Fruit fly (Drosophila melanogaster) Kc167 (cell line): ENCODE results near the gene CG43736.

Experiments used
- h ChIP-seq: fragments of >200 bp; optimal IDR thresholded peaks from 3 replicates; lab custom pipeline; 2018; ENCODE audit warnings: missing external identifiers
- insv ChIP-seq: fragments of >200 bp; optimal IDR thresholded peaks from 3 replicates; lab custom pipeline; 2018; ENCODE audit warnings: missing external identifiers
- ttk ChIP-seq: sonication (Bioruptor generic); optimal IDR thresholded peaks from 2 replicates; lab custom pipeline; 2017; ENCODE audit warnings: missing external identifiers

DNA sequence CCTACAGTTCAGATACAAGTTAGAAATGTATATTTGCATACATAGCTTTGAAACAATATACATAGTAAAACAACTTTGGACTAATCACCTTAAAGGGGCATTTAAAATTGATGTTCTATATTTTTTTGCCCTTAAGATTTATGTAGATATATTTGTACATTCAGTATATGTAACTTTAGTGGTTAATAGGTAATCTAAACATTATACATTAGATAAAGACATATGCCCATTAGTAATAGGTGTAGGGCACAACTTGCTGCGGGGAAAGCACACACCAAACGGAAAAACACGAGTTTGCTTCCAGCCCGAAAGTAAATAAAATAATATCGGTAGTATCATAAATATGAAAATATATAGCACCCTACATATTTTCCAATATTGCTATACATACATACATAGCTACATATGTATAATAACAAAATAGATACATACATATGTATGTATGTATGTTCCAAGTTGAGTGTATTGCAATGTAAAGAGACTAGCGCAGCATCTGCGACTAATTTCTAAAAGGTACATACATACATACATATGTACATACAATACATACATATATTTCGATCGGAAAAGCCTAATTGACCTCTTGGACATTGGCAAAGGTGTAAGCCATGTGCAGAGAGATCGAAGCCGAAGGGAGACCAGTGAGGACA lies at the start of gene CG43736:
- TF ChIP-seq ttk, result no peak
- no peak for TF ChIP-seq h (lab: Kevin White, UChicago)
- TF ChIP-seq insv (lab: Kevin White, UChicago), result no peak
